Worm (Caenorhabditis elegans) whole organism, mixed stage, embryonic: ENCODE measurements around the gene F32D8.15.

Source experiments
- nhr-2 ChIP-seq: fragments of 150-350 bp; optimal IDR thresholded peaks from 2 replicates; lab custom pipeline; 2014; ENCODE audit warnings: missing biosample characterization, missing genetic modification characterization
- nhr-76 ChIP-seq: sonication (generic microtip); optimal IDR thresholded peaks from 2 replicates; lab custom pipeline; 2017; ENCODE audit warnings: missing biosample characterization, missing genetic modification characterization
- sptf-1 ChIP-seq: sonication (generic microtip); optimal IDR thresholded peaks from 2 replicates; lab custom pipeline; 2017; ENCODE audit warnings: mild to moderate bottlenecking, missing genetic modification characterization, moderate library complexity, missing compliant biosample characterization

ce11 chrV:10860526-10861037, 43.3 kb upstream of the F32D8.15 start:
- no peak for TF ChIP-seq sptf-1 (tag; lab: Kevin White, UChicago)
- TF ChIP-seq nhr-76 (tag; lab: Kevin White, UChicago) = no peak
- no peak for TF ChIP-seq nhr-2 (tag; lab: Kevin White, UChicago)
